Worm (Caenorhabditis elegans) whole organism, young adult: ENCODE results near the gene F08F3.10.

ENCODE experiments used
- C17E4.6 ChIP-seq: fragments of 200-800 bp; sonication (Bioruptor generic); IDR thresholded peaks from 2 replicates; pipeline ENCODE4 v1.3.6; 2022; ENCODE audit warnings: missing genetic modification reagents, missing genetic modification characterization, missing compliant biosample characterization
- F10E7.11 ChIP-seq: sonication (generic microtip); optimal IDR thresholded peaks from 2 replicates; lab custom pipeline; 2017; ENCODE audit warnings: mild to moderate bottlenecking, missing genetic modification characterization, moderate library complexity, missing compliant biosample characterization
- F49E8.2 ChIP-seq: sonication (generic microtip); optimal IDR thresholded peaks from 3 replicates; lab custom pipeline; 2017; ENCODE audit warnings: missing genetic modification characterization, mild to moderate bottlenecking, missing compliant biosample characterization, antibody characterized with exemption, moderate library complexity; ENCODE audit not compliant: insufficient read depth
- T26A5.8 ChIP-seq: sonication (generic microtip); optimal IDR thresholded peaks from 2 replicates; lab custom pipeline; 2016; ENCODE audit warnings: missing genetic modification characterization, missing compliant biosample characterization
- Y56A3A.18 ChIP-seq: fragments of 200-800 bp; sonication (Bioruptor generic); IDR thresholded peaks from 2 replicates; pipeline ENCODE4 v1.3.6; 2022; ENCODE audit warnings: missing genetic modification reagents, missing genetic modification characterization, missing compliant biosample characterization
- Y95B8A.8 ChIP-seq: fragments of 200-800 bp; sonication (Bioruptor generic); IDR thresholded peaks from 2 replicates; pipeline ENCODE4 v1.3.6; 2022; ENCODE audit warnings: missing genetic modification reagents, missing genetic modification characterization, missing compliant biosample characterization
- chd-7 ChIP-seq: sonication (generic microtip); optimal IDR thresholded peaks from 2 replicates; lab custom pipeline; 2016; ENCODE audit warnings: mild to moderate bottlenecking, missing genetic modification characterization, moderate library complexity, missing compliant biosample characterization
- dox-1 ChIP-seq: fragments of 200-800 bp; sonication (Bioruptor generic); IDR thresholded peaks from 2 replicates; pipeline ENCODE4 v1.3.6; 2022; ENCODE audit warnings: missing genetic modification reagents, missing genetic modification characterization, missing compliant biosample characterization
- dpff-1 ChIP-seq: sonication (generic microtip); optimal IDR thresholded peaks from 2 replicates; lab custom pipeline; 2017; ENCODE audit warnings: mild to moderate bottlenecking, missing genetic modification characterization, missing compliant biosample characterization
- dpl-1 ChIP-seq: fragments of 150-350 bp; optimal IDR thresholded peaks from 2 replicates; lab custom pipeline; 2014; ENCODE audit warnings: missing biosample characterization, missing genetic modification reagents, missing genetic modification characterization
- efl-1 ChIP-seq: fragments of 150-350 bp; optimal IDR thresholded peaks from 2 replicates; lab custom pipeline; 2014; ENCODE audit warnings: missing biosample characterization, missing genetic modification reagents, missing genetic modification characterization
- gei-17 ChIP-seq: fragments of 200-800 bp; sonication (Bioruptor generic); optimal IDR thresholded peaks from 2 replicates; lab custom pipeline; 2018; ENCODE audit warnings: mild to moderate bottlenecking, missing genetic modification characterization, missing compliant biosample characterization
- him-1 ChIP-seq: sonication (generic microtip); optimal IDR thresholded peaks from 2 replicates; lab custom pipeline; 2016; ENCODE audit warnings: missing genotype, missing genetic modification reagents, missing genetic modification characterization, missing compliant biosample characterization
- hmg-20 ChIP-seq: fragments of 200-800 bp; sonication (Bioruptor generic); IDR thresholded peaks from 2 replicates; pipeline ENCODE4 v1.3.6; 2022; ENCODE audit warnings: missing genetic modification reagents, missing genetic modification characterization, missing compliant biosample characterization
- hrde-1 ChIP-seq: sonication (generic microtip); optimal IDR thresholded peaks from 2 replicates; lab custom pipeline; 2016; ENCODE audit warnings: missing genetic modification characterization, mild to moderate bottlenecking, missing compliant biosample characterization, moderate library complexity, missing genotype, missing genetic modification reagents, borderline replicate concordance
- lag-1 ChIP-seq: fragments of 200-800 bp; sonication (Bioruptor generic); IDR thresholded peaks from 2 replicates; pipeline ENCODE4 v1.3.6; 2022; ENCODE audit warnings: missing genetic modification reagents, missing genetic modification characterization, missing compliant biosample characterization
- lin-26 ChIP-seq: fragments of 200-800 bp; sonication (Bioruptor generic); IDR thresholded peaks from 2 replicates; pipeline ENCODE4 v1.3.6; 2022; ENCODE audit warnings: missing genetic modification reagents, missing genetic modification characterization, missing compliant biosample characterization
- lin-35 ChIP-seq, 3 experiments: fragments of 150-350 bp in 2 of 3; sonication (generic microtip) in 1 of 3; optimal IDR thresholded peaks; 2 replicates each; lab custom pipeline; 2014 to 2018; ENCODE audit warnings: missing biosample characterization in 3 of 3, missing genetic modification characterization in 3 of 3, missing genetic modification reagents in 3 of 3
- lin-40 ChIP-seq: sonication (generic microtip); optimal IDR thresholded peaks from 2 replicates; lab custom pipeline; 2016; ENCODE audit warnings: missing genetic modification characterization, mild to moderate bottlenecking, missing compliant biosample characterization, missing genotype, missing genetic modification reagents
- madf-10 ChIP-seq: sonication (generic microtip); optimal IDR thresholded peaks from 2 replicates; lab custom pipeline; 2016; ENCODE audit warnings: mild to moderate bottlenecking, missing genetic modification characterization, missing compliant biosample characterization
- madf-3 ChIP-seq: fragments of 200-800 bp; sonication (Bioruptor generic); IDR thresholded peaks from 2 replicates; pipeline ENCODE4 v1.3.6; 2022; ENCODE audit warnings: missing genetic modification reagents, missing genetic modification characterization, missing compliant biosample characterization
- mes-4 ChIP-seq: sonication (generic microtip); optimal IDR thresholded peaks from 2 replicates; lab custom pipeline; 2016; ENCODE audit warnings: missing genotype, missing genetic modification characterization, missing compliant biosample characterization
- nfya-1 ChIP-seq: sonication (generic microtip); optimal IDR thresholded peaks from 2 replicates; lab custom pipeline; 2017; ENCODE audit warnings: antibody characterized with exemption, missing compliant biosample characterization, missing genetic modification characterization, borderline replicate concordance; ENCODE audit not compliant: insufficient read depth
- nfya-2 ChIP-seq: fragments of 200-800 bp; sonication (Bioruptor generic); IDR thresholded peaks from 2 replicates; pipeline ENCODE4 v1.3.6; 2022; ENCODE audit warnings: missing genetic modification reagents, missing genetic modification characterization, missing compliant biosample characterization
- nfyb-1 ChIP-seq: fragments of 200-800 bp; sonication (Bioruptor generic); IDR thresholded peaks from 2 replicates; pipeline ENCODE4 v1.3.6; 2022; ENCODE audit warnings: missing genetic modification reagents, missing genetic modification characterization, missing compliant biosample characterization
- nhr-179 ChIP-seq: sonication (generic microtip); optimal IDR thresholded peaks from 2 replicates; lab custom pipeline; 2016; ENCODE audit warnings: mild to moderate bottlenecking, missing genetic modification characterization, missing compliant biosample characterization
- nhr-27 ChIP-seq: fragments of 200-800 bp; sonication (Bioruptor generic); optimal IDR thresholded peaks from 2 replicates; lab custom pipeline; 2018; ENCODE audit warnings: mild to moderate bottlenecking, missing genetic modification characterization, moderate library complexity, missing compliant biosample characterization
- nhr-90 ChIP-seq: sonication (generic microtip); optimal IDR thresholded peaks from 2 replicates; lab custom pipeline; 2016; ENCODE audit warnings: missing genotype, mild to moderate bottlenecking, missing genetic modification characterization, missing compliant biosample characterization
- pha-4 ChIP-seq: fragments of 150-350 bp; sonication (generic microtip); optimal IDR thresholded peaks from 2 replicates; lab custom pipeline; 2014; ENCODE audit warnings: missing biosample characterization, missing genetic modification reagents, missing genetic modification characterization
- sdz-38 ChIP-seq: sonication (generic microtip); optimal IDR thresholded peaks from 2 replicates; lab custom pipeline; 2016; ENCODE audit warnings: missing genotype, missing genetic modification characterization, missing compliant biosample characterization
- snpc-1.1 ChIP-seq: sonication (generic microtip); optimal IDR thresholded peaks from 2 replicates; lab custom pipeline; 2017; ENCODE audit warnings: missing genetic modification characterization, mild to moderate bottlenecking, missing compliant biosample characterization, antibody characterized with exemption, moderate library complexity, missing genotype, missing genetic modification reagents; ENCODE audit not compliant: insufficient read depth
- sptf-2 ChIP-seq: fragments of 200-800 bp; sonication (Bioruptor generic); optimal IDR thresholded peaks from 2 replicates; lab custom pipeline; 2018; ENCODE audit warnings: mild to moderate bottlenecking, missing genetic modification characterization, missing compliant biosample characterization
- tbp1 ChIP-seq: fragments of 200-800 bp; sonication (Bioruptor generic); optimal IDR thresholded peaks from 2 replicates; lab custom pipeline; 2018; ENCODE audit warnings: mild to moderate bottlenecking, missing genetic modification characterization, missing compliant biosample characterization
- tbx-9 ChIP-seq: sonication (generic microtip); optimal IDR thresholded peaks from 2 replicates; lab custom pipeline; 2016; ENCODE audit warnings: borderline replicate concordance, missing genetic modification characterization, inconsistent platforms, missing compliant biosample characterization
- unc-62 ChIP-seq: fragments of 150-350 bp; optimal IDR thresholded peaks from 2 replicates; lab custom pipeline; 2014; ENCODE audit warnings: missing biosample characterization, missing genetic modification reagents, missing genetic modification characterization
- xnd-1 ChIP-seq: sonication (generic microtip); optimal IDR thresholded peaks from 2 replicates; lab custom pipeline; 2016; ENCODE audit warnings: missing genotype, missing genetic modification reagents, missing genetic modification characterization, missing compliant biosample characterization
- ztf-18 ChIP-seq: sonication (generic microtip); optimal IDR thresholded peaks from 2 replicates; lab custom pipeline; 2016; ENCODE audit warnings: missing genotype, mild to moderate bottlenecking, missing genetic modification characterization, missing compliant biosample characterization
- ztf-22 ChIP-seq: fragments of 200-800 bp; sonication (Bioruptor generic); optimal IDR thresholded peaks from 2 replicates; lab custom pipeline; 2018; ENCODE audit warnings: mild to moderate bottlenecking, missing genetic modification characterization, moderate library complexity, missing compliant biosample characterization
- ztf-28 ChIP-seq: fragments of 200-800 bp; sonication (Bioruptor generic); IDR thresholded peaks from 2 replicates; pipeline ENCODE4 v1.3.6; 2022; ENCODE audit warnings: missing genetic modification reagents, missing genetic modification characterization, missing compliant biosample characterization

F08F3.10 gene

DNA sequence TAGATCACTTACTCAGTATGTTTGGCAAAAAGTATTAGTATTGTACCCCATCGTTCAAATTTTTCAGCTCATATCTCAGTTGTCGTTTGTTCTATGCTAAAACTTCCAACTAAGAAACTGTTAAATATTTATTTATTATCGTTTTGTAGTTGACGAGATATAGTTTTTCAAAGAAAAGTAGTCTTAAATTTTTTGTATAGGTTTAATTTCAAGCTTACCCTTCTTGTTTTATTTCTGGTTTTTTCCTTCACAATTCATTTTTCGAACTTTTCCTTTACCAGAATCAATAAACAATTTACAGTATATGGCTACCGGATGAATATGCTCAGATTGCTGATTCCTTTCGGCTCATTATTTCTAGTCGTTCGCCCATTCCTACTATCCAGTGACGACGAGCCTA lies 32.7 kb downstream of the F08F3.10 start, which contains the start of gene F08F3.1:
F08F3.1 (plus strand) TSS at position 301 of the 400 bp plus-strand sequence.
- no peak for TF ChIP-seq chd-7 (tag; lab: Kevin White, UChicago)
- no peak for TF ChIP-seq F49E8.2 (tag; lab: Kevin White, UChicago)
- no peak for TF ChIP-seq nhr-27 (tag; lab: Kevin White, UChicago)
- no peak for TF ChIP-seq nhr-179 (tag; lab: Kevin White, UChicago)
- TF ChIP-seq tbp1, result no peak
- TF ChIP-seq madf-3 (GFP tag; lab: Robert Waterston, UW), result no peak
- no peak for TF ChIP-seq snpc-1.1 (tag; lab: Kevin White, UChicago)
- no peak for TF ChIP-seq nfya-1 (tag; lab: Kevin White, UChicago)
- no peak for TF ChIP-seq hmg-20
- TF ChIP-seq nhr-90 (tag; lab: Kevin White, UChicago), result no peak
- no peak for TF ChIP-seq gei-17 (GFP tag; lab: Kevin White, UChicago)
- no peak for TF ChIP-seq dox-1 (GFP tag; lab: Robert Waterston, UW)
- no peak for TF ChIP-seq sdz-38 (tag; lab: Kevin White, UChicago)

DNA sequence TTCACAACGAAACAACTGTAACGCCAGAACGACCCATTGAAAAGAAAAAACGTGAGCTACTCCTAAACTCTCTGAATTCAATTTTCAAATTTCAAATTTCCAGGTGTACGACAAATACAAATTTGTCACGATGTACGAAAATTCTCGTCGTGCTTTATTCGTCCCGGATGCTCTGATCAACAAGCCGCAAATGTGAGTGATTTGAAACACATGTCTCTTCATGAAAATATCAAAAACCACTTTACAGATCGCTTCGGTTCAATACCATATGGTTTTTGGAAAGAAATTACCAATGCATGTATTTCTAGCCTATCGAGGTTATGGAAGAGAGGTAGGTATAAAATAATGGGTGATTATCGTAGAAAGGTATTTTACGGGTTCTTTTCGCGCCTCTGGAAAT lies 33.9 kb downstream of the F08F3.10 start:
- TF ChIP-seq snpc-1.1 (tag; lab: Kevin White, UChicago) (no peak), lag-1 (GFP tag; lab: Robert Waterston, UW) (no peak), hrde-1 (tag; lab: Kevin White, UChicago) (no peak), dpff-1 (tag; lab: Kevin White, UChicago) (no peak), efl-1 (GFP tag; lab: Kevin White, UChicago) (no peak), lin-35 (GFP tag; optimal IDR thresholded peaks at IDR 0.05; lab: Kevin White, UChicago) (no peak), sptf-2 (GFP tag; lab: Kevin White, UChicago) (no peak), ztf-18 (tag; lab: Kevin White, UChicago) (no peak), nfyb-1 (GFP tag; lab: Robert Waterston, UW) (no peak)

DNA sequence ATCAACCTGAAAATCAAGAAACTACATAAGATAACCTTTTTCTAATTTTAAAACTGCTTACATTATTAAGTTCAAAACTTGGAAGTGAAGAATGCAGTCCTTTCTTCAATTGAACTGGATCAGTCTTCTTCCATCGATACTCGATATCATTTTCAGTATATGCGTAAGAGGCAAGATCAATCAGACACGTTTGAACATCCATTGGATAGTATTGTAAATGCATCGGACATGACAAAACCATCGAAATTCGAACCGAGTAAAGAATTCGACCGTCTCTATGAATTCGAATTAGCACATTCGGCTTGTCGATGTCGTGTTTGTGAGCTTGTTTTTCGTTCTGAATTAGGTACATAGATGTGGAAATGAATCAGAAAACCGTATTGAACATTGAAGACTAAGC lies 37.6 kb downstream of the F08F3.10 start:
- TF ChIP-seq lin-35 (GFP tag; optimal IDR thresholded peaks at IDR 0.05; lab: Kevin White, UChicago) (no peak), F10E7.11 (no peak), lin-26 (no peak), F49E8.2 (tag; lab: Kevin White, UChicago) (no peak), Y95B8A.8 (GFP tag; lab: Robert Waterston, UW) (no peak), pha-4 (no peak), him-1 (no peak), lag-1 (GFP tag; lab: Robert Waterston, UW) (no peak), Y56A3A.18 (GFP tag; lab: Robert Waterston, UW) (no peak), ztf-22 (GFP tag; lab: Kevin White, UChicago) (no peak)

DNA sequence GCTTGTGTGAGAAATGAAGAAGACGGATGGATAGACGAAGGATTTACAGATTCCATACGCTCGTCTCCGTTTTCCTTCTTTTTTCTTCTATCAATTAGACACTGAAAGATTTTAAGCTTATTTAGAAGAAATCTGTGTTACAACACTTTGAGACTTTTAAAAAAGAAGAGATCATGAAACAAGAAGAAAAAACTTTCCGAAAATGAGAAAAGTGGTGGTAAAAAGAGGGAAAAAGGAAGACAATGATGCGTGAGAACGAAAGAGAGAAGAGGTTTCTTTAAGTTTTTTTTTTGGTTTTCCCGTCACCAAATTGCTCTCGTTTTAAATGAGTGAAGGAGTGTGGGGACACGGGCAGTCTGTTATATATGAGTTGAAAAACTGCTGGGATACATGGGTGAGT lies 40.5 kb downstream of the F08F3.10 start, which contains the start of gene glc-3:
glc-3 (minus strand) TSS at position 101 of the 400 bp plus-strand sequence.
- no peak for TF ChIP-seq ztf-28 (GFP tag; lab: Robert Waterston, UW)
- no peak for TF ChIP-seq unc-62 (GFP tag; lab: Kevin White, UChicago)
- TF ChIP-seq madf-10, result no peak
- TF ChIP-seq tbx-9 (tag; lab: Kevin White, UChicago), result no peak
- no peak for TF ChIP-seq T26A5.8 (tag; lab: Kevin White, UChicago)
- no peak for TF ChIP-seq lin-40 (tag; lab: Kevin White, UChicago)
- TF ChIP-seq nfya-2 (GFP tag; lab: Robert Waterston, UW), result no peak
- TF ChIP-seq mes-4 (tag; lab: Kevin White, UChicago), result no peak
- no peak for TF ChIP-seq madf-3 (GFP tag; lab: Robert Waterston, UW)
- TF ChIP-seq C17E4.6, result no peak
- no peak for TF ChIP-seq nhr-90 (tag; lab: Kevin White, UChicago)
- no peak for TF ChIP-seq hmg-20
- no peak for TF ChIP-seq xnd-1 (tag; lab: Kevin White, UChicago)
- no peak for TF ChIP-seq dpl-1 (GFP tag; lab: Kevin White, UChicago)
